Worm (Caenorhabditis elegans) whole organism, L1 larva: Measurements from ENCODE around the gene T21C12.8.

Source experiments
- C04F5.9 ChIP-seq: sonication (generic microtip); optimal IDR thresholded peaks from 2 replicates; lab custom pipeline; 2016; ENCODE audit warnings: missing genetic modification characterization, missing compliant biosample characterization
- C16A3.4 ChIP-seq: fragments of 150-350 bp; optimal IDR thresholded peaks from 2 replicates; lab custom pipeline; 2014; ENCODE audit warnings: missing biosample characterization, missing genetic modification characterization
- C34B4.2 ChIP-seq: sonication (generic microtip); optimal IDR thresholded peaks from 2 replicates; lab custom pipeline; 2017; ENCODE audit warnings: mild to moderate bottlenecking, missing genetic modification characterization, missing compliant biosample characterization
- F16B12.6 ChIP-seq: fragments of 150-350 bp; optimal IDR thresholded peaks from 2 replicates; lab custom pipeline; 2014; ENCODE audit warnings: missing biosample characterization, missing genetic modification characterization
- Y116A8C.19 ChIP-seq: sonication (generic microtip); optimal IDR thresholded peaks from 2 replicates; lab custom pipeline; 2016; ENCODE audit warnings: missing compliant biosample characterization, missing genetic modification characterization, borderline replicate concordance
- aha-1 ChIP-seq: fragments of 150-350 bp; optimal IDR thresholded peaks from 2 replicates; lab custom pipeline; 2014; ENCODE audit warnings: missing biosample characterization, missing genetic modification characterization
- alr-1 ChIP-seq: fragments of 200-800 bp; sonication (Bioruptor generic); optimal IDR thresholded peaks from 2 replicates; lab custom pipeline; 2018; ENCODE audit warnings: borderline replicate concordance, mild to moderate bottlenecking, missing genetic modification characterization, missing compliant biosample characterization
- aly-2 ChIP-seq: fragments of 150-350 bp; optimal IDR thresholded peaks from 2 replicates; lab custom pipeline; 2014; ENCODE audit warnings: missing biosample characterization, missing genetic modification characterization
- blmp-1 ChIP-seq: fragments of 150-350 bp; optimal IDR thresholded peaks from 2 replicates; lab custom pipeline; 2014; ENCODE audit warnings: missing biosample characterization, missing genetic modification characterization
- ceh-63 ChIP-seq: fragments of 200-800 bp; sonication (Bioruptor generic); optimal IDR thresholded peaks from 2 replicates; lab custom pipeline; 2018; ENCODE audit warnings: mild to moderate bottlenecking, missing genetic modification characterization, missing compliant biosample characterization
- ceh-8 ChIP-seq: fragments of 200-800 bp; sonication (Bioruptor generic); optimal IDR thresholded peaks from 2 replicates; lab custom pipeline; 2018; ENCODE audit warnings: mild to moderate bottlenecking, missing genetic modification characterization, moderate library complexity, missing compliant biosample characterization
- ceh-88 ChIP-seq: fragments of 200-800 bp; sonication (Bioruptor generic); IDR thresholded peaks from 2 replicates; pipeline ENCODE4 v1.3.6; 2022; ENCODE audit warnings: missing genetic modification characterization, missing compliant biosample characterization
- ces-1 ChIP-seq: fragments of 150-350 bp; optimal IDR thresholded peaks from 2 replicates; lab custom pipeline; 2014; ENCODE audit warnings: missing biosample characterization, missing genetic modification reagents, missing genetic modification characterization
- dpl-1 ChIP-seq, 3 experiments: fragments of 150-350 bp in 2 of 3; sonication (generic microtip) in 1 of 3; optimal IDR thresholded peaks; 2 replicates each; lab custom pipeline; 2014 to 2017; ENCODE audit warnings: missing biosample characterization in 3 of 3, missing genetic modification characterization in 3 of 3, missing genetic modification reagents in 3 of 3
- dsc-1 ChIP-seq: sonication (generic microtip); optimal IDR thresholded peaks from 2 replicates; lab custom pipeline; 2016; ENCODE audit warnings: mild to moderate bottlenecking, missing genetic modification characterization, missing compliant biosample characterization
- efl-1 ChIP-seq, 4 experiments: fragments of 150-350 bp; optimal IDR thresholded peaks in 3 of 4; peaks in 1 of 4; 1 replicate in 1 of 4; 2 replicates in 3 of 4; lab custom pipeline; 2014; ENCODE audit warnings: missing biosample characterization in 2 of 4, missing genetic modification characterization in 2 of 4, missing genetic modification reagents in 2 of 4
- efl-3 ChIP-seq: fragments of 200-800 bp; sonication (Bioruptor generic); optimal IDR thresholded peaks from 2 replicates; lab custom pipeline; 2018; ENCODE audit warnings: mild to moderate bottlenecking, missing genetic modification characterization, missing compliant biosample characterization
- elt-3 ChIP-seq, 6 experiments: fragments of 150-350 bp in 1 of 6; sonication (generic microtip); optimal IDR thresholded peaks; 2 replicates each; lab custom pipeline; 2017 to 2018; ENCODE audit warnings: missing biosample characterization in 6 of 6, missing genetic modification characterization in 6 of 6, inconsistent platforms in 1 of 6
- fkh-10 ChIP-seq: sonication (generic microtip); optimal IDR thresholded peaks from 2 replicates; lab custom pipeline; 2017; ENCODE audit warnings: missing biosample characterization, missing genetic modification reagents, missing genetic modification characterization
- fkh-8 ChIP-seq: sonication (generic microtip); optimal IDR thresholded peaks from 2 replicates; lab custom pipeline; 2016; ENCODE audit warnings: mild to moderate bottlenecking, missing genetic modification characterization, missing compliant biosample characterization
- hlh-17 ChIP-seq: fragments of 200-800 bp; sonication (Bioruptor generic); optimal IDR thresholded peaks from 2 replicates; lab custom pipeline; 2018; ENCODE audit warnings: missing genetic modification characterization, mild to moderate bottlenecking, missing compliant biosample characterization, moderate library complexity, borderline replicate concordance
- hpl-2 ChIP-seq: fragments of 150-350 bp; optimal IDR thresholded peaks from 2 replicates; lab custom pipeline; 2014; ENCODE audit warnings: missing biosample characterization, missing genetic modification reagents, missing genetic modification characterization
- irx-1 ChIP-seq: sonication (generic microtip); optimal IDR thresholded peaks from 2 replicates; lab custom pipeline; 2016; ENCODE audit warnings: missing genetic modification characterization, missing compliant biosample characterization
- isw-1 ChIP-seq: fragments of 200-800 bp; sonication (Bioruptor generic); IDR thresholded peaks from 2 replicates; pipeline ENCODE4 v1.3.6; 2022; ENCODE audit warnings: missing genetic modification characterization, missing compliant biosample characterization
- jun-1 ChIP-seq: fragments of 150-350 bp; optimal IDR thresholded peaks from 2 replicates; lab custom pipeline; 2014; ENCODE audit warnings: missing biosample characterization, missing genetic modification reagents, missing genetic modification characterization
- lin-13 ChIP-seq: fragments of 150-350 bp; optimal IDR thresholded peaks from 2 replicates; lab custom pipeline; 2014; ENCODE audit warnings: missing biosample characterization, missing genetic modification reagents, missing genetic modification characterization
- lin-14 ChIP-seq: fragments of 200-800 bp; sonication (Bioruptor generic); optimal IDR thresholded peaks from 2 replicates; lab custom pipeline; 2018; ENCODE audit warnings: mild to moderate bottlenecking, missing genetic modification characterization, moderate library complexity, missing compliant biosample characterization
- lin-15B ChIP-seq: fragments of 150-350 bp; sonication (generic microtip); optimal IDR thresholded peaks from 3 replicates; lab custom pipeline; 2014; ENCODE audit warnings: missing biosample characterization, missing genetic modification characterization
- lin-35 ChIP-seq, 2 experiments: fragments of 150-350 bp; optimal IDR thresholded peaks; 2 replicates each; lab custom pipeline; 2014; ENCODE audit warnings: missing biosample characterization in 2 of 2, missing genetic modification characterization in 2 of 2, missing genetic modification reagents in 2 of 2
- lin-39 ChIP-seq: fragments of 150-350 bp; optimal IDR thresholded peaks from 2 replicates; lab custom pipeline; 2014; ENCODE audit warnings: missing biosample characterization, missing genetic modification reagents, missing genetic modification characterization
- lir-3 ChIP-seq: sonication (generic microtip); optimal IDR thresholded peaks from 2 replicates; lab custom pipeline; 2016; ENCODE audit warnings: mild to moderate bottlenecking, missing genetic modification characterization, moderate library complexity, missing compliant biosample characterization; ENCODE audit not compliant: poor library complexity
- lsy-2 ChIP-seq, 2 experiments: fragments of 150-350 bp; optimal IDR thresholded peaks; 2 replicates each; lab custom pipeline; 2014; ENCODE audit warnings: missing biosample characterization in 2 of 2, missing genetic modification characterization in 2 of 2
- mab-9 ChIP-seq: fragments of 200-800 bp; sonication (Bioruptor generic); IDR thresholded peaks from 2 replicates; pipeline ENCODE4 v1.3.6; 2022; ENCODE audit warnings: missing genetic modification reagents, missing genetic modification characterization, missing compliant biosample characterization
- nhr-20 ChIP-seq: sonication (generic microtip); optimal IDR thresholded peaks from 2 replicates; lab custom pipeline; 2016; ENCODE audit warnings: mild to moderate bottlenecking, missing genetic modification characterization, missing compliant biosample characterization
- nhr-47 ChIP-seq: sonication (generic microtip); optimal IDR thresholded peaks from 2 replicates; lab custom pipeline; 2016; ENCODE audit warnings: mild to moderate bottlenecking, missing genetic modification characterization, moderate library complexity, missing compliant biosample characterization
- nhr-76 ChIP-seq: sonication (generic microtip); optimal IDR thresholded peaks from 2 replicates; lab custom pipeline; 2017; ENCODE audit warnings: missing biosample characterization, missing genetic modification characterization
- nhr-84 ChIP-seq: sonication (generic microtip); optimal IDR thresholded peaks from 2 replicates; lab custom pipeline; 2017; ENCODE audit warnings: missing biosample characterization, missing genetic modification characterization
- nhr-85 ChIP-seq: sonication (generic microtip); peaks from one replicate; lab custom pipeline; 2016; ENCODE audit warnings: missing genetic modification characterization, inconsistent platforms, missing compliant biosample characterization
- pag-3 ChIP-seq: sonication (generic microtip); optimal IDR thresholded peaks from 2 replicates; lab custom pipeline; 2017; ENCODE audit warnings: missing genetic modification characterization, mild to moderate bottlenecking, missing compliant biosample characterization, antibody characterized with exemption, borderline replicate concordance; ENCODE audit not compliant: insufficient read depth
- pax-3 ChIP-seq: fragments of 200-800 bp; sonication (Bioruptor generic); optimal IDR thresholded peaks from 2 replicates; lab custom pipeline; 2018; ENCODE audit warnings: mild to moderate bottlenecking, missing genetic modification characterization, moderate library complexity, missing compliant biosample characterization
- pqm-1 ChIP-seq: sonication (generic microtip); optimal IDR thresholded peaks from 3 replicates; lab custom pipeline; 2017; ENCODE audit warnings: missing biosample characterization, missing genetic modification characterization
- snpc-4 ChIP-seq: fragments of 150-350 bp; optimal IDR thresholded peaks from 2 replicates; lab custom pipeline; 2014; ENCODE audit warnings: missing biosample characterization, missing genetic modification characterization
- sox-4 ChIP-seq: sonication (generic microtip); optimal IDR thresholded peaks from 2 replicates; lab custom pipeline; 2016; ENCODE audit warnings: missing genetic modification characterization, missing compliant biosample characterization
- sptf-1 ChIP-seq: fragments of 150-350 bp; optimal IDR thresholded peaks from 2 replicates; lab custom pipeline; 2014; ENCODE audit warnings: missing biosample characterization, missing genetic modification characterization
- sup-37 ChIP-seq: fragments of 200-800 bp; sonication (Bioruptor generic); optimal IDR thresholded peaks from 2 replicates; lab custom pipeline; 2018; ENCODE audit warnings: mild to moderate bottlenecking, missing genetic modification characterization, missing compliant biosample characterization
- swsn-7 ChIP-seq: sonication (generic microtip); optimal IDR thresholded peaks from 2 replicates; lab custom pipeline; 2016; ENCODE audit warnings: missing genetic modification characterization, missing compliant biosample characterization
- tbx-2 ChIP-seq: sonication (generic microtip); optimal IDR thresholded peaks from 2 replicates; lab custom pipeline; 2016; ENCODE audit warnings: missing genetic modification characterization, missing compliant biosample characterization
- tlp-1 ChIP-seq: fragments of 150-350 bp; optimal IDR thresholded peaks from 2 replicates; lab custom pipeline; 2014; ENCODE audit warnings: missing biosample characterization, missing genetic modification characterization
- unc-130 ChIP-seq: fragments of 150-350 bp; optimal IDR thresholded peaks from 2 replicates; lab custom pipeline; 2017; ENCODE audit warnings: missing biosample characterization, missing genetic modification characterization, inconsistent platforms
- unc-98 ChIP-seq: fragments of 200-800 bp; sonication (Bioruptor generic); IDR thresholded peaks from 2 replicates; pipeline ENCODE4 v1.3.6; 2022; ENCODE audit warnings: missing genetic modification characterization, missing compliant biosample characterization
- zag-1 ChIP-seq: fragments of 150-350 bp; optimal IDR thresholded peaks from 2 replicates; lab custom pipeline; 2014; ENCODE audit warnings: missing biosample characterization, missing genetic modification characterization
- ztf-11 ChIP-seq, 2 experiments: sonication (generic microtip); optimal IDR thresholded peaks; 2 replicates each; lab custom pipeline; 2016 to 2017; ENCODE audit warnings: missing genetic modification characterization in 2 of 2, missing biosample characterization in 1 of 2, missing compliant biosample characterization in 1 of 2

T21C12.8 gene

ce11 chrIII:10505182-10505581 lies 47.6 kb downstream of the T21C12.8 start, which contains the start of the genes taf-11.3 and urm-1:
taf-11.3 (minus strand) TSS chrIII:10505250.
urm-1 (plus strand) TSS chrIII:10505480.
- TF ChIP-seq fkh-10 (GFP tag; lab: Kevin White, UChicago) (no peak), hpl-2 (no peak), alr-1 (tag; lab: Kevin White, UChicago) (no peak), sup-37 (GFP tag; lab: Kevin White, UChicago) (no peak), C16A3.4 (peak; percentile 89), pag-3 (tag; lab: Kevin White, UChicago) (no peak), tbx-2 (tag; lab: Kevin White, UChicago) (peak; percentile 84), isw-1 (GFP tag; lab: Robert Waterston, UW) (peak; percentile 54), lin-15B (peak; percentile 88), mab-9 (GFP tag; lab: Robert Waterston, UW) (no peak), zag-1 (tag; lab: Kevin White, UChicago) (no peak), irx-1 (tag; lab: Kevin White, UChicago) (peak; percentile 47), pqm-1 (no peak), sox-4 (tag; lab: Kevin White, UChicago) (peak; percentile 64), tlp-1 (tag; lab: Kevin White, UChicago) (no peak), pax-3 (tag; lab: Kevin White, UChicago) (peak; percentile 31), dpl-1 (GFP tag; optimal IDR thresholded peaks at IDR 0.05; lab: Kevin White, UChicago) (peak; percentile 76 to 83 (median 80)), ceh-63 (GFP tag; lab: Kevin White, UChicago) (no peak), sptf-1 (tag; lab: Kevin White, UChicago) (no peak), ces-1 (GFP tag; lab: Kevin White, UChicago) (no peak), swsn-7 (peak; percentile 86), lin-13 (GFP tag; lab: Kevin White, UChicago) (peak; percentile 47), lir-3 (tag; lab: Kevin White, UChicago) (no peak), aly-2 (tag; lab: Kevin White, UChicago) (peak; percentile 1), ceh-88 (GFP tag; lab: Robert Waterston, UW) (no peak), nhr-20 (tag; lab: Kevin White, UChicago) (peak; percentile 84), snpc-4 (tag; lab: Kevin White, UChicago) (peak; percentile 64), efl-3 (GFP tag; lab: Kevin White, UChicago) (no peak), C34B4.2 (tag; lab: Kevin White, UChicago) (no peak), hlh-17 (no peak), elt-3 (tag; optimal IDR thresholded peaks at IDR 0.05; lab: Kevin White, UChicago) (peak in 2 of 6 experiments; percentile 47 to 88), C04F5.9 (tag; lab: Kevin White, UChicago) (peak; percentile 60), Y116A8C.19 (tag; lab: Kevin White, UChicago) (no peak), nhr-47 (tag; lab: Kevin White, UChicago) (peak; percentile 80), lin-14 (GFP tag; lab: Kevin White, UChicago) (no peak), F16B12.6 (tag; lab: Kevin White, UChicago) (peak; percentile 53), jun-1 (tag; lab: Kevin White, UChicago) (no peak), lin-39 (tag; lab: Kevin White, UChicago) (no peak), nhr-84 (tag; lab: Kevin White, UChicago) (no peak), nhr-76 (tag; lab: Kevin White, UChicago) (no peak), ztf-11 (tag; optimal IDR thresholded peaks at IDR 0.05; lab: Kevin White, UChicago) (peak in 1 of 2 experiments; percentile 67), ceh-8 (GFP tag; lab: Kevin White, UChicago) (no peak), lsy-2 (tag; optimal IDR thresholded peaks at IDR 0.05; lab: Kevin White, UChicago) (peak; percentile 87 to 89), lin-35 (GFP tag; optimal IDR thresholded peaks at IDR 0.05; lab: Kevin White, UChicago) (peak; percentile 84 to 88), unc-130 (tag; lab: Kevin White, UChicago) (peak; percentile 98), blmp-1 (tag; lab: Kevin White, UChicago) (peak; percentile 84), nhr-85 (peak; percentile 81), fkh-8 (tag; lab: Kevin White, UChicago) (peak; percentile 82), aha-1 (tag; lab: Kevin White, UChicago) (no peak), unc-98 (GFP tag; lab: Robert Waterston, UW) (no peak), efl-1 (optimal IDR thresholded peaks at IDR 0.05; lab: Kevin White, UChicago) (peak; percentile 80 to 86), efl-1 (GFP tag; optimal IDR thresholded peaks at IDR 0.05 in 1 of 2; lab: Kevin White, UChicago) (peak; percentile 82 to 97), dsc-1 (tag; lab: Kevin White, UChicago) (peak; percentile 80)
